Fruit fly (Drosophila melanogaster) whole organism, embryonic: Measurements from ENCODE around the gene Eip75B.
A peak's percentile ranks its signal among the peaks of the same experiment; 100 is the strongest.

Source experiments
- Bteb2 ChIP-seq: fragments of 200-800 bp; sonication (Bioruptor generic); optimal IDR thresholded peaks from 2 replicates; lab custom pipeline; 2016; ENCODE audit warnings: missing biosample characterization, missing genetic modification characterization
- CG11398 ChIP-seq: fragments of 200-800 bp; sonication (Bioruptor generic); optimal IDR thresholded peaks from 2 replicates; lab custom pipeline; 2016; ENCODE audit warnings: missing biosample characterization, missing genetic modification characterization
- CG11696 ChIP-seq: fragments of 200-800 bp; sonication (Bioruptor generic); IDR thresholded peaks from 2 replicates; pipeline ENCODE4 v1.3.6; 2022; ENCODE audit warnings: missing biosample characterization, missing genetic modification characterization
- CG12299 ChIP-seq: fragments of 200-800 bp; sonication (Bioruptor generic); optimal IDR thresholded peaks from 2 replicates; lab custom pipeline; 2018; ENCODE audit warnings: missing biosample characterization, mild to moderate bottlenecking, missing genetic modification characterization
- CG12942 ChIP-seq: fragments of 200-800 bp; sonication (Bioruptor generic); optimal IDR thresholded peaks from 3 replicates; lab custom pipeline; 2016; ENCODE audit warnings: missing biosample characterization, missing genetic modification characterization
- CG13775 ChIP-seq: fragments of 200-800 bp; sonication (Bioruptor generic); optimal IDR thresholded peaks from 3 replicates; lab custom pipeline; 2017; ENCODE audit warnings: missing biosample characterization, mild to moderate bottlenecking, missing genetic modification characterization
- CG14050 ChIP-seq: fragments of 200-800 bp; sonication (Bioruptor generic); IDR thresholded peaks from 3 replicates; pipeline ENCODE4 v1.3.6; 2022; ENCODE audit warnings: missing biosample characterization, missing genetic modification characterization
- CG14441 ChIP-seq: fragments of 200-800 bp; sonication (Bioruptor generic); IDR thresholded peaks from 2 replicates; pipeline ENCODE4 v1.3.6; 2022; ENCODE audit warnings: missing biosample characterization, missing genetic modification characterization
- CG15073 ChIP-seq: fragments of 200-800 bp; sonication (Bioruptor generic); optimal IDR thresholded peaks from 2 replicates; lab custom pipeline; 2016; ENCODE audit warnings: missing biosample characterization, missing genetic modification characterization
- CG15269 ChIP-seq: fragments of 200-800 bp; sonication (Bioruptor generic); optimal IDR thresholded peaks from 2 replicates; lab custom pipeline; 2018; ENCODE audit warnings: missing biosample characterization, mild to moderate bottlenecking, missing genetic modification characterization, moderate library complexity
- CG15479 ChIP-seq: fragments of 200-800 bp; sonication (Bioruptor generic); optimal IDR thresholded peaks from 3 replicates; lab custom pipeline; 2019; ENCODE audit warnings: missing biosample characterization, mild to moderate bottlenecking, missing genetic modification characterization, moderate library complexity
- CG17359 ChIP-seq: fragments of 200-800 bp; sonication (Bioruptor generic); optimal IDR thresholded peaks from 3 replicates; lab custom pipeline; 2018; ENCODE audit warnings: missing biosample characterization, mild to moderate bottlenecking, missing genetic modification characterization, moderate library complexity
- CG18599 ChIP-seq: fragments of 200-800 bp; sonication (Bioruptor generic); optimal IDR thresholded peaks from 3 replicates; lab custom pipeline; 2017; ENCODE audit warnings: missing biosample characterization, missing genetic modification characterization, mild to moderate bottlenecking, moderate library complexity, missing genetic modification reagents
- CG18764 ChIP-seq: fragments of 200-800 bp; sonication (Bioruptor generic); optimal IDR thresholded peaks from 3 replicates; lab custom pipeline; 2016; ENCODE audit warnings: missing biosample characterization, missing genetic modification characterization
- CG31365 ChIP-seq: fragments of 200-800 bp; sonication (Bioruptor generic); optimal IDR thresholded peaks from 2 replicates; lab custom pipeline; 2018; ENCODE audit warnings: missing biosample characterization, mild to moderate bottlenecking, missing genetic modification characterization
- CG31388 ChIP-seq: fragments of 200-800 bp; sonication (Bioruptor generic); optimal IDR thresholded peaks from 2 replicates; lab custom pipeline; 2016; ENCODE audit warnings: missing biosample characterization, missing genetic modification characterization
- CG31441 ChIP-seq: fragments of 200-800 bp; sonication (Bioruptor generic); IDR thresholded peaks from 2 replicates; pipeline ENCODE4 v1.3.6; 2022; ENCODE audit warnings: missing biosample characterization, missing genetic modification characterization
- CG34224 ChIP-seq: fragments of 200-800 bp; sonication (Bioruptor generic); IDR thresholded peaks from 3 replicates; pipeline ENCODE4 v1.3.6; 2022; ENCODE audit warnings: missing biosample characterization, missing genetic modification characterization; ENCODE audit not compliant: partially characterized antibody
- CG4328 ChIP-seq: fragments of 200-800 bp; sonication (Bioruptor generic); optimal IDR thresholded peaks from 3 replicates; lab custom pipeline; 2017; ENCODE audit warnings: missing biosample characterization, missing genetic modification reagents, missing genetic modification characterization
- CG7357 ChIP-seq: fragments of 200-800 bp; sonication (Bioruptor generic); IDR thresholded peaks from 3 replicates; pipeline ENCODE4 v1.3.6; 2022; ENCODE audit warnings: missing biosample characterization, missing genetic modification characterization
- CG8359 ChIP-seq: fragments of 200-800 bp; sonication (Bioruptor generic); optimal IDR thresholded peaks from 2 replicates; lab custom pipeline; 2017; ENCODE audit warnings: missing biosample characterization, mild to moderate bottlenecking, missing genetic modification characterization, borderline replicate concordance
- CG8944 ChIP-seq: fragments of 200-800 bp; sonication (Bioruptor generic); optimal IDR thresholded peaks from 3 replicates; lab custom pipeline; 2016; ENCODE audit warnings: missing biosample characterization, missing genetic modification characterization
- CG9797 ChIP-seq: fragments of 200-800 bp; sonication (Bioruptor generic); optimal IDR thresholded peaks from 3 replicates; lab custom pipeline; 2018; ENCODE audit warnings: missing biosample characterization, mild to moderate bottlenecking, missing genetic modification characterization
- CHES-1-like ChIP-seq: fragments of 200-800 bp; sonication (Bioruptor generic); optimal IDR thresholded peaks from 2 replicates; lab custom pipeline; 2016; ENCODE audit warnings: missing biosample characterization, missing genetic modification characterization
- CTCF ChIP-seq: fragments of 200-800 bp; sonication (Bioruptor generic); optimal IDR thresholded peaks from 2 replicates; lab custom pipeline; 2017; ENCODE audit warnings: missing biosample characterization, mild to moderate bottlenecking, missing genetic modification characterization, moderate library complexity
- CkIIα-i1 ChIP-seq: fragments of 200-800 bp; sonication (Bioruptor generic); IDR thresholded peaks from 2 replicates; pipeline ENCODE4 v1.3.6; 2022; ENCODE audit warnings: missing biosample characterization, missing genetic modification characterization
- Drgx ChIP-seq: fragments of 200-800 bp; sonication (Bioruptor generic); IDR thresholded peaks from 2 replicates; pipeline ENCODE4 v1.3.6; 2022; ENCODE audit warnings: missing biosample characterization, missing genetic modification characterization
- GATAe ChIP-seq: fragments of 200-800 bp; sonication (Bioruptor generic); conservative IDR thresholded peaks from 2 replicates; pipeline ENCODE4 v1.3.6; 2022; ENCODE audit warnings: missing biosample characterization, missing genetic modification characterization
- Gsc ChIP-seq: fragments of 200-800 bp; sonication (Bioruptor generic); IDR thresholded peaks from 2 replicates; pipeline ENCODE4 v1.3.6; 2022; ENCODE audit warnings: missing biosample characterization, missing genetic modification characterization
- Gug ChIP-seq: fragments of 200-800 bp; sonication (Bioruptor generic); IDR thresholded peaks from 4 replicates; pipeline ENCODE4 v1.3.6; 2022; ENCODE audit warnings: missing biosample characterization, missing genetic modification characterization
- H2.0 ChIP-seq: fragments of 200-800 bp; sonication (Bioruptor generic); IDR thresholded peaks from 2 replicates; pipeline ENCODE4 v1.3.6; 2022; ENCODE audit warnings: missing biosample characterization, missing genetic modification characterization
- Hmr ChIP-seq: fragments of 200-800 bp; sonication (Bioruptor generic); optimal IDR thresholded peaks from 3 replicates; lab custom pipeline; 2017; ENCODE audit warnings: mild to moderate bottlenecking, missing biosample characterization, missing genetic modification reagents, missing genetic modification characterization
- Jarid2 ChIP-seq: fragments of 200-800 bp; sonication (Bioruptor generic); optimal IDR thresholded peaks from 3 replicates; lab custom pipeline; 2017; ENCODE audit warnings: mild to moderate bottlenecking, missing biosample characterization, missing genetic modification reagents, missing genetic modification characterization
- Lim3 ChIP-seq: fragments of 200-800 bp; sonication (Bioruptor generic); IDR thresholded peaks from 2 replicates; pipeline ENCODE4 v1.3.6; 2022; ENCODE audit warnings: missing biosample characterization, missing genetic modification characterization
- Sin3A ChIP-seq: fragments of >200 bp; optimal IDR thresholded peaks from 2 replicates; lab custom pipeline; 2018
- Sox100B ChIP-seq: fragments of 200-800 bp; sonication (Bioruptor generic); optimal IDR thresholded peaks from 3 replicates; lab custom pipeline; 2018; ENCODE audit warnings: missing biosample characterization, mild to moderate bottlenecking, missing genetic modification characterization
- Stat92E ChIP-seq, 3 experiments: fragments of >200 bp in 2 of 3; fragments of 200-800 bp in 1 of 3; sonication (Bioruptor generic) in 1 of 3; optimal IDR thresholded peaks; 2 replicates each; lab custom pipeline; 2017 to 2019; ENCODE audit warnings: missing biosample characterization in 3 of 3, missing genetic modification characterization in 3 of 3, mild to moderate bottlenecking in 1 of 3, moderate library complexity in 1 of 3
- Tbp ChIP-seq: fragments of >200 bp; optimal IDR thresholded peaks from 2 replicates; lab custom pipeline; 2018; ENCODE audit warnings: missing biosample characterization, missing genetic modification characterization
- al ChIP-seq: fragments of 200-800 bp; sonication (Bioruptor generic); IDR thresholded peaks from 2 replicates; pipeline ENCODE4 v1.3.6; 2022; ENCODE audit warnings: missing biosample characterization, missing genetic modification characterization
- amos ChIP-seq: fragments of 200-800 bp; sonication (Bioruptor generic); IDR thresholded peaks from 2 replicates; pipeline ENCODE4 v1.3.6; 2022; ENCODE audit warnings: missing biosample characterization, missing genetic modification characterization; ENCODE audit not compliant: partially characterized antibody
- ase ChIP-seq: fragments of 200-800 bp; sonication (Bioruptor generic); IDR thresholded peaks from 3 replicates; pipeline ENCODE4 v1.3.6; 2022; ENCODE audit warnings: missing biosample characterization, missing genetic modification characterization
- bowl ChIP-seq: fragments of 200-800 bp; sonication (Bioruptor generic); IDR thresholded peaks from 2 replicates; pipeline ENCODE4 v1.3.6; 2022; ENCODE audit warnings: missing biosample characterization, missing genetic modification characterization
- crp ChIP-seq, 2 experiments: fragments of 200-800 bp; sonication (Bioruptor generic); optimal IDR thresholded peaks; 2 replicates in 1 of 2; 3 replicates in 1 of 2; lab custom pipeline; 2017; ENCODE audit warnings: missing biosample characterization in 2 of 2, missing genetic modification characterization in 2 of 2, mild to moderate bottlenecking in 1 of 2, moderate library complexity in 1 of 2
- exex ChIP-seq: fragments of 200-800 bp; sonication (Bioruptor generic); optimal IDR thresholded peaks from 4 replicates; lab custom pipeline; 2018; ENCODE audit warnings: missing biosample characterization, mild to moderate bottlenecking, missing genetic modification characterization, moderate library complexity
- jing ChIP-seq: fragments of 200-800 bp; sonication (Bioruptor generic); optimal IDR thresholded peaks from 2 replicates; lab custom pipeline; 2018; ENCODE audit warnings: missing biosample characterization, mild to moderate bottlenecking, missing genetic modification characterization
- knrl ChIP-seq: fragments of 200-800 bp; sonication (Bioruptor generic); IDR thresholded peaks from 3 replicates; pipeline ENCODE4 v1.3.6; 2022; ENCODE audit warnings: missing biosample characterization, missing genetic modification characterization; ENCODE audit not compliant: partially characterized antibody
- onecut ChIP-seq: fragments of 200-800 bp; sonication (Bioruptor generic); IDR thresholded peaks from 2 replicates; pipeline ENCODE4 v1.3.6; 2022; ENCODE audit warnings: missing biosample characterization, missing genetic modification characterization
- pnt ChIP-seq: fragments of 200-800 bp; sonication (Bioruptor generic); optimal IDR thresholded peaks from 3 replicates; lab custom pipeline; 2016; ENCODE audit warnings: missing biosample characterization, missing genetic modification characterization
- pum ChIP-seq: fragments of 200-800 bp; sonication (Bioruptor generic); optimal IDR thresholded peaks from 2 replicates; lab custom pipeline; 2016; ENCODE audit warnings: missing biosample characterization, missing genetic modification characterization
- sisA ChIP-seq: fragments of 200-800 bp; sonication (Bioruptor generic); IDR thresholded peaks from 2 replicates; pipeline ENCODE4 v1.3.6; 2022; ENCODE audit warnings: missing biosample characterization, missing genetic modification characterization
- so ChIP-seq: fragments of 200-800 bp; sonication (Bioruptor generic); IDR thresholded peaks from 3 replicates; pipeline ENCODE4 v1.3.6; 2022; ENCODE audit warnings: missing biosample characterization, missing genetic modification characterization
- vvl ChIP-seq: fragments of 200-800 bp; sonication (Bioruptor generic); IDR thresholded peaks from 2 replicates; pipeline ENCODE4 v1.3.6; 2022; ENCODE audit warnings: missing biosample characterization, missing genetic modification characterization

The Eip75B gene

DNA sequence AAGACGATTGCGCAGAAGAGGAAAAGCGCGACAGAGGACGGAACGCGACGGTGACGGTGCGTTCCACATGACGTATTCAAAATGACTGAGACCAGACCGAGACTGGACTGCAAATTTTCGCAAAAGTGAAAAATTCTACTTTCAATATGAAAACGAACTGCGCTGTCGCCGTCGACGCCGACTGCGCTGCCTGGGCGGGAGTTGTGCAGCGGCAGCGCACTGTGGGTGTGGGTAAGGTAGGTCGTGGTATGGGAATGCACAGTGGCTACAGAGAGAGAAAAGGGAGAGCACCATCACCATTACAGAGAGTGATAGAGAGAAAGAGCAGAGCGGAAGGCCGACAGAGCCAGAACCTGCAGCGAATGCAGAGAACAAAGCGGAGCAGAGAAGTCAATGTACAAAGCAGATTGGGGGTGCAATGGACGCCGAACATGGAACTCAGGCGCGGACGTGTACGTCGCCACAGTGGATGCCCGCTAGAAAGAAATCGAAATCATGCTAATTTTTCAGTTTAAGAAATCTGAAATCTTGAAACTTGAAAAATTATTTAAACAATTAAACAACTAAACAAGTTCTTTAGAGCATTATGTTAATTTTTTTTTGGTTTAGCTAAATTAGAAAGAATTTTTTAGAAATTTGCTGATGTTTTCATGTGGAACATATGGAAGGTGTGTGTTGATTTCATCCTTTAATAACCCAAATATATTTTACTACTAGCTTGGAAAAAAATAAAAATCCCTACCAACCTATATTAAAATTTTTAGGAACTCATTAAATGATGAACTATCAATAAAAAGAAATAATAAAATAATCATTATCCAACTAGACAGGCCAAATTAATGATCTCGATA lies at the start of gene Eip75B (continued):
- TF ChIP-seq CG31365 (tag; lab: Kevin White, UChicago) (no peak), CG15073 (GFP tag; lab: Kevin White, UChicago) (no peak), CG9797 (GFP tag; lab: Kevin White, UChicago) (no peak), al (GFP tag; lab: Robert Waterston, UW) (no peak), Stat92E (GFP tag; optimal IDR thresholded peaks at IDR 0.05; lab: Kevin White, UChicago) (no peak), CG14441 (GFP tag; lab: Robert Waterston, UW) (no peak), crp (GFP tag; optimal IDR thresholded peaks at IDR 0.05; lab: Kevin White, UChicago) (no peak), so (GFP tag; lab: Robert Waterston, UW) (no peak), Hmr (GFP tag; lab: Kevin White, UChicago) (no peak), CTCF (no peak), exex (no peak), Jarid2 (GFP tag; lab: Kevin White, UChicago) (no peak), Lim3 (GFP tag; lab: Robert Waterston, UW) (no peak), Drgx (GFP tag; lab: Robert Waterston, UW) (peak; percentile 43; the same call in 1 of the 2 replicates), CHES-1-like (GFP tag; lab: Kevin White, UChicago) (no peak), bowl (GFP tag; lab: Robert Waterston, UW) (no peak), Sox100B (GFP tag; lab: Kevin White, UChicago) (peak; percentile 34), CG15479 (GFP tag; lab: Kevin White, UChicago) (peak; percentile 37), CG15269 (no peak), vvl (no peak), knrl (no peak), CkIIα-i1 (no peak), pum (GFP tag; lab: Kevin White, UChicago) (no peak), Gug (GFP tag; lab: Robert Waterston, UW) (no peak), CG7357 (GFP tag; lab: Robert Waterston, UW) (no peak), CG18599 (GFP tag; lab: Kevin White, UChicago) (no peak), CG34224 (no peak), CG31388 (GFP tag; lab: Kevin White, UChicago) (no peak), onecut (GFP tag; lab: Robert Waterston, UW) (no peak; the same call in 1 of the 2 replicates), GATAe (no peak), CG13775 (GFP tag; lab: Kevin White, UChicago) (no peak), Bteb2 (GFP tag; lab: Kevin White, UChicago) (no peak), CG8944 (GFP tag; lab: Kevin White, UChicago) (no peak), CG11398 (GFP tag; lab: Kevin White, UChicago) (no peak), pnt (GFP tag; lab: Kevin White, UChicago) (no peak)
- TF ChIP-seq, all 482 proteins: peak for 39

- TF ChIP-seq CG12299 (no peak), jing (no peak), CG14050 (GFP tag; lab: Robert Waterston, UW) (no peak), CG11696 (GFP tag; lab: Robert Waterston, UW) (no peak), CG8359 (GFP tag; lab: Kevin White, UChicago) (no peak), CG18764 (no peak), Gsc (no peak), ase (GFP tag; lab: Robert Waterston, UW) (no peak), exex (no peak), CG31441 (GFP tag; lab: Robert Waterston, UW) (no peak), amos (GFP tag; lab: Robert Waterston, UW) (peak; percentile 68; the same call in 1 of the 2 replicates), Tbp (no peak), CG8944 (GFP tag; lab: Kevin White, UChicago) (no peak), sisA (GFP tag; lab: Robert Waterston, UW) (no peak), Sin3A (lab: Kevin White, UChicago) (no peak), CG12942 (no peak), CG4328 (no peak), H2.0 (GFP tag; lab: Robert Waterston, UW) (no peak), CG17359 (tag; lab: Kevin White, UChicago) (no peak)
Observed at dm6 chr3L:18112669-18113068, 48.2 kb upstream of the Eip75B start, which contains the start of the genes CG32195 and CG7341. Gene CG32195 (plus strand): TSS chr3L:18112959. Gene CG7341 (plus strand): TSS chr3L:18112959.
